Worm (Caenorhabditis elegans) whole organism, late embryonic: ENCODE results near the gene mth-1.

Source experiments
- C08G9.2 ChIP-seq: sonication (generic microtip); optimal IDR thresholded peaks from 2 replicates; lab custom pipeline; 2016; ENCODE audit warnings: mild to moderate bottlenecking, missing genetic modification characterization, moderate library complexity, missing compliant biosample characterization
- F13H6.1 ChIP-seq: sonication (generic microtip); optimal IDR thresholded peaks from 2 replicates; lab custom pipeline; 2016; ENCODE audit warnings: missing genetic modification characterization, missing compliant biosample characterization
- Y22D7AL.16 ChIP-seq: sonication (generic microtip); optimal IDR thresholded peaks from 2 replicates; lab custom pipeline; 2016; ENCODE audit warnings: missing genetic modification characterization, missing compliant biosample characterization
- ama-1 ChIP-seq: fragments of 150-350 bp; optimal IDR thresholded peaks from 2 replicates; lab custom pipeline; 2014
- ceh-14 ChIP-seq: sonication (generic microtip); optimal IDR thresholded peaks from 2 replicates; lab custom pipeline; 2016; ENCODE audit warnings: missing genotype, missing genetic modification characterization, missing compliant biosample characterization
- ceh-19 ChIP-seq: fragments of 200-800 bp; sonication (Bioruptor generic); optimal IDR thresholded peaks from 2 replicates; lab custom pipeline; 2018; ENCODE audit warnings: mild to moderate bottlenecking, missing genetic modification characterization, missing compliant biosample characterization
- ceh-22 ChIP-seq: sonication (generic microtip); optimal IDR thresholded peaks from 2 replicates; lab custom pipeline; 2017; ENCODE audit warnings: missing biosample characterization, missing genetic modification characterization
- ceh-24 ChIP-seq: sonication (generic microtip); optimal IDR thresholded peaks from 2 replicates; lab custom pipeline; 2016; ENCODE audit warnings: mild to moderate bottlenecking, missing genetic modification characterization, missing compliant biosample characterization
- ceh-30 ChIP-seq: fragments of 150-350 bp; optimal IDR thresholded peaks from 2 replicates; lab custom pipeline; 2014; ENCODE audit warnings: missing biosample characterization, missing genetic modification characterization
- ceh-34 ChIP-seq: sonication (generic microtip); optimal IDR thresholded peaks from 2 replicates; lab custom pipeline; 2016; ENCODE audit warnings: mild to moderate bottlenecking, missing genetic modification characterization, missing compliant biosample characterization
- ceh-48 ChIP-seq: sonication (generic microtip); optimal IDR thresholded peaks from 2 replicates; lab custom pipeline; 2016; ENCODE audit warnings: missing genetic modification characterization, inconsistent platforms, missing compliant biosample characterization
- ceh-6 ChIP-seq: fragments of 200-800 bp; sonication (Bioruptor generic); optimal IDR thresholded peaks from 2 replicates; lab custom pipeline; 2018; ENCODE audit warnings: mild to moderate bottlenecking, missing genetic modification characterization, missing compliant biosample characterization
- che-1 ChIP-seq: sonication (generic microtip); optimal IDR thresholded peaks from 2 replicates; lab custom pipeline; 2016; ENCODE audit warnings: mild to moderate bottlenecking, missing genetic modification characterization, missing compliant biosample characterization
- dmd-4 ChIP-seq: sonication (generic microtip); optimal IDR thresholded peaks from 2 replicates; lab custom pipeline; 2016; ENCODE audit warnings: borderline replicate concordance, missing genetic modification characterization, missing compliant biosample characterization
- elt-2 ChIP-seq: sonication (generic microtip); optimal IDR thresholded peaks from 2 replicates; lab custom pipeline; 2016; ENCODE audit warnings: missing genetic modification reagents, missing genetic modification characterization, missing compliant biosample characterization
- elt-4 ChIP-seq: sonication (generic microtip); optimal IDR thresholded peaks from 2 replicates; lab custom pipeline; 2016; ENCODE audit warnings: missing genetic modification characterization, missing compliant biosample characterization
- ets-4 ChIP-seq: sonication (generic microtip); optimal IDR thresholded peaks from 2 replicates; lab custom pipeline; 2016; ENCODE audit warnings: missing genetic modification characterization, missing compliant biosample characterization
- fax-1 ChIP-seq: sonication (generic microtip); optimal IDR thresholded peaks from 2 replicates; lab custom pipeline; 2016; ENCODE audit warnings: missing genotype, missing genetic modification characterization, missing compliant biosample characterization
- fkh-6 ChIP-seq: sonication (generic microtip); optimal IDR thresholded peaks from 2 replicates; lab custom pipeline; 2016; ENCODE audit warnings: missing genetic modification characterization, missing compliant biosample characterization
- gmeb-2 ChIP-seq: sonication (generic microtip); optimal IDR thresholded peaks from 2 replicates; lab custom pipeline; 2016; ENCODE audit warnings: missing genetic modification characterization, inconsistent platforms, missing compliant biosample characterization
- hlh-8 ChIP-seq: sonication (generic microtip); optimal IDR thresholded peaks from 2 replicates; lab custom pipeline; 2016; ENCODE audit warnings: missing genotype, missing genetic modification characterization, missing compliant biosample characterization
- lim-6 ChIP-seq: sonication (generic microtip); optimal IDR thresholded peaks from 2 replicates; lab custom pipeline; 2016; ENCODE audit warnings: missing genetic modification characterization, missing compliant biosample characterization
- lin-11 ChIP-seq: fragments of 200-800 bp; sonication (Bioruptor generic); optimal IDR thresholded peaks from 2 replicates; lab custom pipeline; 2018; ENCODE audit warnings: mild to moderate bottlenecking, missing genetic modification characterization, missing compliant biosample characterization
- madf-2 ChIP-seq: sonication (generic microtip); optimal IDR thresholded peaks from 2 replicates; lab custom pipeline; 2017; ENCODE audit warnings: missing genetic modification characterization, missing compliant biosample characterization
- mec-3 ChIP-seq: sonication (generic microtip); optimal IDR thresholded peaks from 2 replicates; lab custom pipeline; 2016; ENCODE audit warnings: borderline replicate concordance, missing genetic modification characterization, missing compliant biosample characterization
- nhr-232 ChIP-seq: sonication (generic microtip); optimal IDR thresholded peaks from 2 replicates; lab custom pipeline; 2016; ENCODE audit warnings: missing genetic modification characterization, missing compliant biosample characterization
- pag-3 ChIP-seq: sonication (generic microtip); optimal IDR thresholded peaks from 2 replicates; lab custom pipeline; 2016; ENCODE audit warnings: missing compliant biosample characterization, missing genetic modification characterization, borderline replicate concordance
- pax-1 ChIP-seq: fragments of 150-350 bp; optimal IDR thresholded peaks from 2 replicates; lab custom pipeline; 2014; ENCODE audit warnings: missing biosample characterization, missing genetic modification characterization
- pqm-1 ChIP-seq: sonication (generic microtip); optimal IDR thresholded peaks from 2 replicates; lab custom pipeline; 2016; ENCODE audit warnings: missing genetic modification characterization, missing compliant biosample characterization
- ref-2 ChIP-seq: sonication (generic microtip); optimal IDR thresholded peaks from 2 replicates; lab custom pipeline; 2016; ENCODE audit warnings: missing genetic modification characterization, missing compliant biosample characterization
- rnt-1 ChIP-seq: sonication (generic microtip); optimal IDR thresholded peaks from 2 replicates; lab custom pipeline; 2016; ENCODE audit warnings: missing genetic modification characterization, missing compliant biosample characterization
- sdc-2 ChIP-seq: sonication (generic microtip); optimal IDR thresholded peaks from 2 replicates; lab custom pipeline; 2016; ENCODE audit warnings: missing genotype, missing genetic modification characterization, missing compliant biosample characterization
- sox-4 ChIP-seq: sonication (generic microtip); optimal IDR thresholded peaks from 2 replicates; lab custom pipeline; 2017; ENCODE audit warnings: mild to moderate bottlenecking, missing genetic modification characterization, inconsistent platforms, missing compliant biosample characterization
- syd-9 ChIP-seq: sonication (generic microtip); optimal IDR thresholded peaks from 2 replicates; lab custom pipeline; 2016; ENCODE audit warnings: mild to moderate bottlenecking, missing genetic modification characterization, moderate library complexity, missing compliant biosample characterization
- tbx-2 ChIP-seq: sonication (generic microtip); optimal IDR thresholded peaks from 2 replicates; lab custom pipeline; 2016; ENCODE audit warnings: missing genetic modification characterization, missing compliant biosample characterization
- tbx-7 ChIP-seq: sonication (generic microtip); optimal IDR thresholded peaks from 2 replicates; lab custom pipeline; 2016; ENCODE audit warnings: missing genotype, missing genetic modification characterization, missing compliant biosample characterization
- unc-42 ChIP-seq: sonication (generic microtip); optimal IDR thresholded peaks from 2 replicates; lab custom pipeline; 2016; ENCODE audit warnings: missing genotype, missing genetic modification characterization, missing compliant biosample characterization
- unc-55 ChIP-seq: sonication (generic microtip); optimal IDR thresholded peaks from 2 replicates; lab custom pipeline; 2017; ENCODE audit warnings: missing biosample characterization, missing genetic modification reagents, missing genetic modification characterization
- unc-86 ChIP-seq: sonication (generic microtip); optimal IDR thresholded peaks from 2 replicates; lab custom pipeline; 2016; ENCODE audit warnings: missing genetic modification characterization, missing compliant biosample characterization
- ztf-16 ChIP-seq: sonication (generic microtip); optimal IDR thresholded peaks from 2 replicates; lab custom pipeline; 2017; ENCODE audit warnings: missing genetic modification characterization, missing compliant biosample characterization

Gene mth-1

DNA sequence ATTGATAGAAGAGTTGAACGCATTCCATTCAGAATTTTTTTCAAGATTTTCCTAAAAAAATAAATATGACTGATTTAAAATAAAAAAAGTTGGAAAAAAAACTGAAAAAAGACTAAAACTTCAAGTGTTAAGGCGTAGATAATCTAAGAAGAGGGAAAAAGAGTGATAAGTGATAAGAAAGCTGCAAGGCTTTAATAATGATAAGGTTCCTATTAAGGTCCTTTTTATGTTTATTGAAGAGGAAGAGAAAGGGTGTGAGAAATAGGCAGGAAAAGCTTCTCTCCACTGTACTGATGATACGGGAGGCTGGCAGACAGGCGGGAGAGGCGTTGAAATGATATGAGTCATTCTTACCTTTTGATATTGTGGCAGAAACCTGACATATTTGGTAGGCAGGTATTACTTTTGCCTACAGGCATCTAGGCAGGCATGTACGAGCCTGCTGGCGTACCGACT is at the start of gene mth-1:
mth-1 (minus strand) TSS at position 51 of the 456 bp plus-strand sequence.
- TF ChIP-seq ztf-16 (tag; lab: Kevin White, UChicago) = no peak
- TF ChIP-seq C08G9.2 (tag; lab: Kevin White, UChicago) = no peak
- no peak for TF ChIP-seq unc-55 (GFP tag; lab: Kevin White, UChicago)
- TF ChIP-seq mec-3 (tag; lab: Kevin White, UChicago) = no peak
- no peak for TF ChIP-seq unc-42 (tag; lab: Kevin White, UChicago)
- no peak for TF ChIP-seq rnt-1 (tag; lab: Kevin White, UChicago)
- TF ChIP-seq elt-2 = no peak
- no peak for TF ChIP-seq lim-6 (tag; lab: Kevin White, UChicago)
- TF ChIP-seq pqm-1 (tag; lab: Kevin White, UChicago) = no peak
- no peak for TF ChIP-seq ama-1
- TF ChIP-seq gmeb-2 (tag; lab: Kevin White, UChicago) = no peak
- TF ChIP-seq elt-4 (tag; lab: Kevin White, UChicago) = no peak
- no peak for TF ChIP-seq ceh-30 (tag; lab: Kevin White, UChicago)
- no peak for TF ChIP-seq Y22D7AL.16 (tag; lab: Kevin White, UChicago)
- TF ChIP-seq tbx-2 (tag; lab: Kevin White, UChicago) = no peak
- no peak for TF ChIP-seq ceh-19 (GFP tag; lab: Kevin White, UChicago)
- no peak for TF ChIP-seq fax-1 (tag; lab: Kevin White, UChicago)
- no peak for TF ChIP-seq sox-4
- TF ChIP-seq madf-2 (tag; lab: Kevin White, UChicago) = no peak
- TF ChIP-seq, all 69 proteins: peak for 0

DNA sequence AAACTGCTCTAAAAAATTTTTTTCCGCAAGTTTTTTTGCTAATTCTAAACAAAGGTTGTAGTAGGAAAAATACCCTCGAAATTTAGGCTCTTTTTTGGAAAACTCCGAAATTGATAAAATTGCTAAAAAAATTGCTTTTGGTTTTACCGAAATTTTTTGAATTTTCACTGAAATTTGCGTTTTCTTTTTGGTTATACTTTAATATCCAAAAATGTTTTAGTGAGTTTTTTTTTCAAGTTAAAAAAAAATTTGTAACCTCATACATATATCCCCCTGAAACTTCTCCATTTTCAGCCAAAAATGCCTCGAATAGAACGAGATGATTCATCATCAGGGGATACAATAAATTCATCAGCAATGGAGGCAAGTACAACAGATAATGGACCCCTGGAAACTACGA is 43.3 kb upstream of the mth-1 start, which contains the start of gene gpa-11:
gpa-11 (plus strand) TSS at position 301 of the 400 bp plus-strand sequence.
- TF ChIP-seq fkh-6 (tag; lab: Kevin White, UChicago) (no peak), ceh-34 (tag; lab: Kevin White, UChicago) (no peak), tbx-7 (no peak), lim-6 (tag; lab: Kevin White, UChicago) (no peak), hlh-8 (tag; lab: Kevin White, UChicago) (no peak), unc-86 (tag; lab: Kevin White, UChicago) (no peak), ama-1 (no peak), lin-11 (tag; lab: Kevin White, UChicago) (no peak), unc-55 (GFP tag; lab: Kevin White, UChicago) (no peak), ets-4 (tag; lab: Kevin White, UChicago) (no peak), ceh-6 (no peak), pag-3 (tag; lab: Kevin White, UChicago) (no peak), nhr-232 (tag; lab: Kevin White, UChicago) (no peak), mec-3 (tag; lab: Kevin White, UChicago) (no peak)

DNA sequence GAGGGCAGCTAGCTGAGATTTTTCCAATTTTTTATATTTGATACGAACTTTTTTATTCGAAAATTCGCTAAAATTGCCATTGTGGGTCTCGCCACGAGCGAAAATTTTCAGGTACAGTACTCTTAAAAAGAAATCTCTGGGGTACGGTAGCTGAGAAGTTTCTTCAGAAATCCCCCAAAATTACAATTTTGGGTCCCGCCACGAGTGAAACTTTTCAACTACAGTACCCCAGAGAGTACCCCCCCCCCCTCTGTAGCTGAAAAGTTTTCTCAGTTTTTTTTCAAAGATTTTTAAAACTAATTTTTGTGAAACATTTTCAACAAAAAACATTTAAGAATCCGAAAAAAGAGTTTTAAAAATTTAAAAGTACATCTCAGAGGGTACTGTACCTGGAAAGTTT is 41.4 kb upstream of the mth-1 start:
- no peak for TF ChIP-seq che-1 (tag; lab: Kevin White, UChicago)
- TF ChIP-seq unc-86 (tag; lab: Kevin White, UChicago) = no peak
- TF ChIP-seq syd-9 (tag; lab: Kevin White, UChicago) = no peak
- no peak for TF ChIP-seq fax-1 (tag; lab: Kevin White, UChicago)
- TF ChIP-seq ceh-48 = no peak
- TF ChIP-seq lin-11 (tag; lab: Kevin White, UChicago) = no peak
- no peak for TF ChIP-seq ceh-14 (tag; lab: Kevin White, UChicago)
- TF ChIP-seq pax-1 (tag; lab: Kevin White, UChicago) = no peak
- no peak for TF ChIP-seq ceh-22 (tag; lab: Kevin White, UChicago)
- no peak for TF ChIP-seq ceh-24 (tag; lab: Kevin White, UChicago)
- no peak for TF ChIP-seq sdc-2 (tag; lab: Kevin White, UChicago)
- no peak for TF ChIP-seq madf-2 (tag; lab: Kevin White, UChicago)
- TF ChIP-seq tbx-2 (tag; lab: Kevin White, UChicago) = no peak
- TF ChIP-seq dmd-4 (tag; lab: Kevin White, UChicago) = no peak
- TF ChIP-seq F13H6.1 (tag; lab: Kevin White, UChicago) = no peak
- TF ChIP-seq ref-2 (tag; lab: Kevin White, UChicago) = no peak
- no peak for TF ChIP-seq Y22D7AL.16 (tag; lab: Kevin White, UChicago)
- TF ChIP-seq ets-4 (tag; lab: Kevin White, UChicago) = no peak
